Worm (Caenorhabditis elegans) whole organism, mixed stage, embryonic: ENCODE measurements around the gene ilys-5.

ENCODE experiments used
- M03D4.4 ChIP-seq: sonication (generic microtip); optimal IDR thresholded peaks from 2 replicates; lab custom pipeline; 2017; ENCODE audit warnings: mild to moderate bottlenecking, missing genetic modification characterization, missing compliant biosample characterization
- blmp-1 ChIP-seq: fragments of 150-350 bp; optimal IDR thresholded peaks from 2 replicates; lab custom pipeline; 2014; ENCODE audit warnings: missing biosample characterization, missing genetic modification characterization
- ceh-39 ChIP-seq: fragments of 150-350 bp; optimal IDR thresholded peaks from 2 replicates; lab custom pipeline; 2014; ENCODE audit warnings: missing biosample characterization, missing genetic modification characterization
- ceh-83 ChIP-seq: fragments of 200-800 bp; sonication (Bioruptor generic); optimal IDR thresholded peaks from 2 replicates; lab custom pipeline; 2018; ENCODE audit warnings: mild to moderate bottlenecking, missing genetic modification characterization, missing compliant biosample characterization
- ces-1 ChIP-seq: fragments of 150-350 bp; optimal IDR thresholded peaks from 2 replicates; lab custom pipeline; 2014; ENCODE audit warnings: missing biosample characterization, missing genetic modification reagents, missing genetic modification characterization
- elt-1 ChIP-seq: sonication (generic microtip); optimal IDR thresholded peaks from 2 replicates; lab custom pipeline; 2017; ENCODE audit warnings: missing genetic modification characterization, mild to moderate bottlenecking, missing compliant biosample characterization, antibody characterized with exemption, moderate library complexity, borderline replicate concordance; ENCODE audit not compliant: insufficient read depth
- ham-2 ChIP-seq: fragments of 200-800 bp; sonication (Bioruptor generic); optimal IDR thresholded peaks from 2 replicates; lab custom pipeline; 2018; ENCODE audit warnings: mild to moderate bottlenecking, missing genetic modification characterization, missing compliant biosample characterization
- hlh-1 ChIP-seq: fragments of 150-350 bp; optimal IDR thresholded peaks from 2 replicates; lab custom pipeline; 2014; ENCODE audit warnings: missing biosample characterization, missing genetic modification reagents, missing genetic modification characterization
- lin-32 ChIP-seq: fragments of 200-800 bp; sonication (Bioruptor generic); optimal IDR thresholded peaks from 2 replicates; lab custom pipeline; 2018; ENCODE audit warnings: mild to moderate bottlenecking, missing genetic modification characterization, missing compliant biosample characterization
- lsy-2 ChIP-seq: fragments of 150-350 bp; optimal IDR thresholded peaks from 2 replicates; lab custom pipeline; 2014; ENCODE audit warnings: missing biosample characterization, missing genetic modification characterization
- mab-5 ChIP-seq: fragments of 150-350 bp; optimal IDR thresholded peaks from 2 replicates; lab custom pipeline; 2014; ENCODE audit warnings: missing biosample characterization, missing genetic modification characterization
- mep-1 ChIP-seq: fragments of 150-350 bp; optimal IDR thresholded peaks from 2 replicates; lab custom pipeline; 2017; ENCODE audit warnings: missing biosample characterization, missing genetic modification reagents, missing genetic modification characterization, inconsistent platforms
- nhr-76 ChIP-seq: sonication (generic microtip); optimal IDR thresholded peaks from 2 replicates; lab custom pipeline; 2017; ENCODE audit warnings: missing biosample characterization, missing genetic modification characterization
- pha-4 ChIP-seq: fragments of 150-350 bp; optimal IDR thresholded peaks from 2 replicates; lab custom pipeline; 2018; ENCODE audit warnings: missing biosample characterization, missing genetic modification reagents, missing genetic modification characterization
- sem-2 ChIP-seq: fragments of 200-800 bp; sonication (Bioruptor generic); optimal IDR thresholded peaks from 2 replicates; lab custom pipeline; 2018; ENCODE audit warnings: mild to moderate bottlenecking, missing genetic modification characterization, missing compliant biosample characterization
- snpc-4 ChIP-seq: fragments of 150-350 bp; optimal IDR thresholded peaks from 2 replicates; lab custom pipeline; 2014; ENCODE audit warnings: missing biosample characterization, missing genetic modification characterization
- unc-39 ChIP-seq: fragments of 150-350 bp; optimal IDR thresholded peaks from 2 replicates; lab custom pipeline; 2014; ENCODE audit warnings: missing biosample characterization, missing genetic modification characterization
- unc-62 ChIP-seq: fragments of 150-350 bp; optimal IDR thresholded peaks from 2 replicates; lab custom pipeline; 2014; ENCODE audit warnings: missing biosample characterization, missing genetic modification reagents, missing genetic modification characterization
- ztf-11 ChIP-seq: fragments of 150-350 bp; optimal IDR thresholded peaks from 2 replicates; lab custom pipeline; 2014; ENCODE audit warnings: missing biosample characterization, missing genetic modification characterization

Gene ilys-5

DNA sequence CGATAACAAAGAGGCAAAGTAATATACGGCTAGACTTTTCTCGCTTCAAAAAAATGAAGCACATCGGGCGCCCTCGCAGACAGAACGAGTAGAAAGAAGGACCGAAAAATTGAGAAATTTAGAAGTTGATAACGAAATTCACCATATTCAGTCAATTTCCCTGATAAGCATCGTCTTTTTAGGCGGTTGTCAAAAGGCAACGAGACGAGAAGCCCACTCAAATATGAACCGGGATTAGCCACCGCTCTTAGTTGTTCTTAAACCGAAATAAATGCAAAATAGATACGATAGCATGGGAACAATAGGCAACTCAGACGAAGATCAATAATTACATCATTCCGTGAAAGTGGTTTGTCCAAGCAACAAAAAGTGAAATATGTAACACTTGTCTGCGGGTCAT is 33.5 kb downstream of the ilys-5 start:
- no peak for TF ChIP-seq sem-2
- TF ChIP-seq M03D4.4: no peak
- no peak for TF ChIP-seq mab-5
- no peak for TF ChIP-seq mep-1 (tag; lab: Kevin White, UChicago)
- TF ChIP-seq lsy-2 (tag; lab: Kevin White, UChicago): no peak
- no peak for TF ChIP-seq snpc-4 (tag; lab: Kevin White, UChicago)
- TF ChIP-seq pha-4 (tag; lab: Kevin White, UChicago): no peak
- TF ChIP-seq unc-62 (GFP tag; lab: Kevin White, UChicago): no peak
- TF ChIP-seq, all 35 proteins: peak for 0

- TF ChIP-seq lin-32 (GFP tag; lab: Kevin White, UChicago) (no peak), blmp-1 (tag; lab: Kevin White, UChicago) (no peak), lsy-2 (tag; lab: Kevin White, UChicago) (no peak), ceh-83 (no peak), sem-2 (no peak), ceh-39 (no peak), ces-1 (GFP tag; lab: Kevin White, UChicago) (no peak), nhr-76 (tag; lab: Kevin White, UChicago) (no peak), hlh-1 (tag; lab: Kevin White, UChicago) (no peak), ztf-11 (tag; lab: Kevin White, UChicago) (no peak), unc-39 (tag; lab: Kevin White, UChicago) (no peak), ham-2 (GFP tag; lab: Kevin White, UChicago) (no peak)
- TF ChIP-seq, all 35 proteins: peak for 0
Measured at ce11 chrX:6499736-6500135, 36.9 kb downstream of the ilys-5 start, which contains the start of gene actl-1. Gene actl-1, minus strand, starts transcription at chrX:6499836.

- TF ChIP-seq hlh-1 (tag; lab: Kevin White, UChicago) (no peak), unc-62 (GFP tag; lab: Kevin White, UChicago) (no peak), elt-1 (no peak)
Measured at ce11 chrX:6484780-6485179, 51.9 kb downstream of the ilys-5 start, which contains the start of gene gar-1. Gene gar-1, minus strand, starts transcription at chrX:6484880.
